Fruit fly (Drosophila melanogaster) whole organism, embryonic: Measurements from ENCODE around the gene CG10208.
A peak's percentile ranks its signal among the peaks of the same experiment; 100 is the strongest.

Experiments
- Atf-2 ChIP-seq: fragments of 200-800 bp; sonication (Bioruptor generic); optimal IDR thresholded peaks from 2 replicates; lab custom pipeline; 2016; ENCODE audit warnings: missing biosample characterization, missing genetic modification characterization
- B-H2 ChIP-seq: fragments of 200-800 bp; sonication (Bioruptor generic); optimal IDR thresholded peaks from 2 replicates; lab custom pipeline; 2018; ENCODE audit warnings: missing biosample characterization, mild to moderate bottlenecking, missing genetic modification characterization
- CG10147 ChIP-seq: fragments of 200-800 bp; sonication (Bioruptor generic); optimal IDR thresholded peaks from 2 replicates; lab custom pipeline; 2019; ENCODE audit warnings: missing biosample characterization, mild to moderate bottlenecking, missing genetic modification characterization, moderate library complexity
- CG10654 ChIP-seq: fragments of 200-800 bp; sonication (Bioruptor generic); optimal IDR thresholded peaks from 2 replicates; lab custom pipeline; 2016; ENCODE audit warnings: missing biosample characterization, missing genetic modification characterization
- CG11398 ChIP-seq: fragments of 200-800 bp; sonication (Bioruptor generic); optimal IDR thresholded peaks from 2 replicates; lab custom pipeline; 2016; ENCODE audit warnings: missing biosample characterization, missing genetic modification characterization
- CG11456 ChIP-seq: fragments of 200-800 bp; sonication (Bioruptor generic); IDR thresholded peaks from 3 replicates; pipeline ENCODE4 v1.3.6; 2022; ENCODE audit warnings: missing biosample characterization, missing genetic modification characterization
- CG12744 ChIP-seq: fragments of 200-800 bp; sonication (Bioruptor generic); optimal IDR thresholded peaks from 2 replicates; lab custom pipeline; 2016; ENCODE audit warnings: missing biosample characterization, missing genetic modification characterization
- CG14965 ChIP-seq: fragments of 200-800 bp; sonication (Bioruptor generic); optimal IDR thresholded peaks from 2 replicates; lab custom pipeline; 2016; ENCODE audit warnings: missing biosample characterization, missing genetic modification characterization, borderline replicate concordance
- CG1529 ChIP-seq: fragments of 200-800 bp; sonication (Bioruptor generic); optimal IDR thresholded peaks from 3 replicates; lab custom pipeline; 2018; ENCODE audit warnings: missing biosample characterization, missing genetic modification characterization
- CG17328 ChIP-seq: fragments of 200-800 bp; sonication (Bioruptor generic); IDR thresholded peaks from 2 replicates; pipeline ENCODE4 v1.3.6; 2022; ENCODE audit warnings: missing biosample characterization, missing genetic modification characterization
- CG17359 ChIP-seq: fragments of 200-800 bp; sonication (Bioruptor generic); optimal IDR thresholded peaks from 3 replicates; lab custom pipeline; 2018; ENCODE audit warnings: missing biosample characterization, mild to moderate bottlenecking, missing genetic modification characterization, moderate library complexity
- CG17612 ChIP-seq: fragments of 200-800 bp; sonication (Bioruptor generic); IDR thresholded peaks from 2 replicates; pipeline ENCODE4 v1.3.6; 2022; ENCODE audit warnings: missing biosample characterization, missing genetic modification characterization
- CG18599 ChIP-seq: fragments of 200-800 bp; sonication (Bioruptor generic); optimal IDR thresholded peaks from 3 replicates; lab custom pipeline; 2017; ENCODE audit warnings: missing biosample characterization, missing genetic modification characterization, mild to moderate bottlenecking, moderate library complexity, missing genetic modification reagents
- CG2129 ChIP-seq: fragments of 200-800 bp; sonication (Bioruptor generic); IDR thresholded peaks from 2 replicates; pipeline ENCODE4 v1.3.6; 2022; ENCODE audit warnings: missing biosample characterization, missing genetic modification characterization; ENCODE audit not compliant: partially characterized antibody
- CG34224 ChIP-seq: fragments of 200-800 bp; sonication (Bioruptor generic); IDR thresholded peaks from 3 replicates; pipeline ENCODE4 v1.3.6; 2022; ENCODE audit warnings: missing biosample characterization, missing genetic modification characterization; ENCODE audit not compliant: partially characterized antibody
- CG6813 ChIP-seq: fragments of 200-800 bp; sonication (Bioruptor generic); optimal IDR thresholded peaks from 2 replicates; lab custom pipeline; 2017; ENCODE audit warnings: missing biosample characterization, missing genetic modification characterization, mild to moderate bottlenecking, moderate library complexity, missing genetic modification reagents
- CG7928 ChIP-seq: fragments of 200-800 bp; sonication (Bioruptor generic); optimal IDR thresholded peaks from 2 replicates; lab custom pipeline; 2017; ENCODE audit warnings: missing biosample characterization, mild to moderate bottlenecking, missing genetic modification characterization
- CG8924 ChIP-seq: fragments of 200-800 bp; optimal IDR thresholded peaks from 3 replicates; lab custom pipeline; 2019; ENCODE audit warnings: missing biosample characterization, mild to moderate bottlenecking, missing genetic modification characterization, moderate library complexity
- CG9437 ChIP-seq: fragments of 200-800 bp; sonication (Bioruptor generic); optimal IDR thresholded peaks from 2 replicates; lab custom pipeline; 2018; ENCODE audit warnings: missing biosample characterization, mild to moderate bottlenecking, missing genetic modification characterization
- CG9609 ChIP-seq: fragments of 200-800 bp; sonication (Bioruptor generic); optimal IDR thresholded peaks from 3 replicates; lab custom pipeline; 2016; ENCODE audit warnings: missing biosample characterization, missing genetic modification characterization
- CG9932 ChIP-seq: fragments of 200-800 bp; sonication (Bioruptor generic); IDR thresholded peaks from 2 replicates; pipeline ENCODE4 v1.3.6; 2022; ENCODE audit warnings: missing biosample characterization, missing genetic modification characterization
- D19A ChIP-seq: fragments of 200-800 bp; optimal IDR thresholded peaks from 3 replicates; lab custom pipeline; 2019; ENCODE audit warnings: missing biosample characterization, mild to moderate bottlenecking, missing genetic modification characterization, moderate library complexity
- Dek ChIP-seq: fragments of 200-800 bp; sonication (Bioruptor generic); optimal IDR thresholded peaks from 3 replicates; lab custom pipeline; 2019; ENCODE audit warnings: missing biosample characterization, mild to moderate bottlenecking, missing genetic modification characterization, moderate library complexity
- Doc2 ChIP-seq: fragments of 200-800 bp; sonication (Bioruptor generic); IDR thresholded peaks from 2 replicates; pipeline ENCODE4 v1.3.6; 2022; ENCODE audit warnings: missing biosample characterization, missing genetic modification characterization
- Dref ChIP-seq: fragments of 200-800 bp; sonication (Bioruptor generic); IDR thresholded peaks from 2 replicates; pipeline ENCODE4 v1.3.6; 2022; ENCODE audit warnings: missing biosample characterization, missing genetic modification characterization
- Meics ChIP-seq: fragments of 200-800 bp; sonication (Bioruptor generic); optimal IDR thresholded peaks from 2 replicates; lab custom pipeline; 2017; ENCODE audit warnings: missing biosample characterization, mild to moderate bottlenecking, missing genetic modification characterization
- Mes4 ChIP-seq: fragments of 200-800 bp; sonication (Bioruptor generic); optimal IDR thresholded peaks from 2 replicates; lab custom pipeline; 2016; ENCODE audit warnings: missing biosample characterization, missing genetic modification characterization
- Taf1 ChIP-seq: fragments of 200-800 bp; sonication (Bioruptor generic); IDR thresholded peaks from 2 replicates; pipeline ENCODE4 v1.3.6; 2022; ENCODE audit warnings: missing biosample characterization, missing genetic modification characterization
- Trl ChIP-seq, 3 experiments: fragments of >200 bp in 2 of 3; fragments of 200-800 bp in 1 of 3; sonication (Bioruptor generic) in 1 of 3; optimal IDR thresholded peaks; 2 replicates in 1 of 3; 3 replicates in 2 of 3; lab custom pipeline; 2016 to 2017; ENCODE audit warnings: missing biosample characterization in 1 of 3, missing genetic modification characterization in 1 of 3
- Xbp1 ChIP-seq: fragments of 200-800 bp; sonication (Bioruptor generic); optimal IDR thresholded peaks from 3 replicates; lab custom pipeline; 2016; ENCODE audit warnings: missing biosample characterization, mild to moderate bottlenecking, missing genetic modification characterization
- YL-1 ChIP-seq: fragments of 200-800 bp; sonication (Bioruptor generic); optimal IDR thresholded peaks from 3 replicates; lab custom pipeline; 2017; ENCODE audit warnings: missing biosample characterization, mild to moderate bottlenecking, missing genetic modification characterization
- bcd ChIP-seq: fragments of 200-800 bp; sonication (Bioruptor generic); optimal IDR thresholded peaks from 2 replicates; lab custom pipeline; 2017; ENCODE audit warnings: missing biosample characterization, mild to moderate bottlenecking, missing genetic modification characterization
- bigmax ChIP-seq: fragments of 200-800 bp; sonication (Bioruptor generic); optimal IDR thresholded peaks from 2 replicates; lab custom pipeline; 2018; ENCODE audit warnings: missing biosample characterization, mild to moderate bottlenecking, missing genetic modification characterization
- cwo ChIP-seq: fragments of 200-800 bp; sonication (Bioruptor generic); optimal IDR thresholded peaks from 3 replicates; lab custom pipeline; 2017; ENCODE audit warnings: missing biosample characterization, missing genetic modification characterization, mild to moderate bottlenecking, moderate library complexity, missing genetic modification reagents
- eyg ChIP-seq: fragments of 200-800 bp; sonication (Bioruptor generic); optimal IDR thresholded peaks from 3 replicates; lab custom pipeline; 2016; ENCODE audit warnings: missing biosample characterization, missing genetic modification characterization
- fd3F ChIP-seq: fragments of 200-800 bp; sonication (Bioruptor generic); optimal IDR thresholded peaks from 2 replicates; lab custom pipeline; 2018; ENCODE audit warnings: missing biosample characterization, mild to moderate bottlenecking, missing genetic modification characterization, moderate library complexity
- fu2 ChIP-seq: fragments of 200-800 bp; sonication (Bioruptor generic); optimal IDR thresholded peaks from 2 replicates; lab custom pipeline; 2016; ENCODE audit warnings: missing biosample characterization, missing genetic modification characterization
- gce ChIP-seq: fragments of 200-800 bp; sonication (Bioruptor generic); IDR thresholded peaks from 3 replicates; pipeline ENCODE4 v1.3.6; 2022; ENCODE audit warnings: missing biosample characterization, missing genetic modification characterization
- ken ChIP-seq: fragments of 200-800 bp; sonication (Bioruptor generic); IDR thresholded peaks from 3 replicates; pipeline ENCODE4 v1.3.6; 2022; ENCODE audit warnings: missing biosample characterization, missing genetic modification characterization
- nmo ChIP-seq: fragments of 200-800 bp; sonication (Bioruptor generic); optimal IDR thresholded peaks from 2 replicates; lab custom pipeline; 2018; ENCODE audit warnings: missing biosample characterization, mild to moderate bottlenecking, missing genetic modification characterization, moderate library complexity
- nom ChIP-seq: fragments of 200-800 bp; sonication (Bioruptor generic); optimal IDR thresholded peaks from 2 replicates; lab custom pipeline; 2017; ENCODE audit warnings: missing biosample characterization, missing genetic modification characterization, mild to moderate bottlenecking, moderate library complexity, missing genetic modification reagents
- pan ChIP-seq, 4 experiments: fragments of >200 bp in 3 of 4; fragments of 200-800 bp in 1 of 4; sonication (Bioruptor generic) in 1 of 4; optimal IDR thresholded peaks in 3 of 4; IDR thresholded peaks in 1 of 4; 2 replicates each; pipeline versions ENCODE4 v1.3.6 to Lab custom; 2017 to 2022; ENCODE audit warnings: missing biosample characterization in 2 of 4, missing genetic modification characterization in 2 of 4, mixed read lengths in 1 of 4
- pros ChIP-seq: fragments of 200-800 bp; sonication (Bioruptor generic); optimal IDR thresholded peaks from 3 replicates; lab custom pipeline; 2019; ENCODE audit warnings: missing biosample characterization, mild to moderate bottlenecking, missing genetic modification characterization, moderate library complexity
- z ChIP-seq: fragments of 200-800 bp; sonication (Bioruptor generic); IDR thresholded peaks from 3 replicates; pipeline ENCODE4 v1.3.6; 2022; ENCODE audit warnings: missing biosample characterization, missing genetic modification characterization
- zf30C ChIP-seq: fragments of 200-800 bp; sonication (Bioruptor generic); optimal IDR thresholded peaks from 3 replicates; lab custom pipeline; 2018; ENCODE audit warnings: missing biosample characterization, mild to moderate bottlenecking, missing genetic modification characterization

Gene CG10208

dm6 chr3R:23784925-23785680 is 11.2 kb upstream of the CG10208 start (continued):
- TF ChIP-seq eyg: no peak
- peak; percentile 20 for TF ChIP-seq pros
- TF ChIP-seq D19A (tag; lab: Kevin White, UChicago): peak; percentile 27
- peak; percentile 87 for TF ChIP-seq nom
- no peak for TF ChIP-seq pan (optimal IDR thresholded peaks at IDR 0.05; lab: Kevin White, UChicago)
- TF ChIP-seq pan (GFP tag; optimal IDR thresholded peaks at IDR 0.05 in 1 of 2, IDR thresholded peaks at IDR 0.05 in 1 of 2): no peak
- TF ChIP-seq ken (GFP tag; lab: Robert Waterston, UW): 0 out of 3 replicates have a peak, but pooled peaks have one; percentile 6
- TF ChIP-seq, all 482 proteins: peak for 10

- TF ChIP-seq YL-1 (GFP tag; lab: Kevin White, UChicago) (no peak), CG9932 (GFP tag; lab: Robert Waterston, UW) (no peak), CG34224 (no peak), pan (optimal IDR thresholded peaks at IDR 0.05; lab: Kevin White, UChicago) (no peak), pan (GFP tag; optimal IDR thresholded peaks at IDR 0.05 in 1 of 2, IDR thresholded peaks at IDR 0.05 in 1 of 2) (peak in 1 of 2 experiments; percentile 63), CG11398 (GFP tag; lab: Kevin White, UChicago) (peak; percentile 39), nmo (GFP tag; lab: Kevin White, UChicago) (peak; percentile 93), CG2129 (GFP tag; lab: Robert Waterston, UW) (no peak), CG18599 (GFP tag; lab: Kevin White, UChicago) (peak; percentile 62), fd3F (GFP tag; lab: Kevin White, UChicago) (peak; percentile 32), CG17328 (peak; percentile 67), CG17612 (no peak), bcd (peak; percentile 67), cwo (GFP tag; lab: Kevin White, UChicago) (peak; percentile 43), Meics (peak; percentile 16), CG11456 (GFP tag; lab: Robert Waterston, UW) (no peak), CG10147 (peak; percentile 20), zf30C (GFP tag; lab: Kevin White, UChicago) (no peak), CG6813 (GFP tag; lab: Kevin White, UChicago) (peak; percentile 59), Taf1 (no peak), CG7928 (no peak), CG9609 (GFP tag; lab: Kevin White, UChicago) (peak; percentile 36), CG10654 (GFP tag; lab: Kevin White, UChicago) (peak; percentile 56), bigmax (no peak), z (GFP tag; lab: Robert Waterston, UW) (no peak), Trl (optimal IDR thresholded peaks at IDR 0.05; lab: Kevin White, UChicago) (no peak), Trl (GFP tag; optimal IDR thresholded peaks at IDR 0.05; lab: Kevin White, UChicago) (peak; percentile 62), Mes4 (peak; percentile 41), CG9437 (GFP tag; lab: Kevin White, UChicago) (peak; percentile 79), CG14965 (GFP tag; lab: Kevin White, UChicago) (no peak), Xbp1 (GFP tag; lab: Kevin White, UChicago) (peak; percentile 76), fu2 (GFP tag; lab: Kevin White, UChicago) (no peak), CG1529 (peak; percentile 83), gce (peak; percentile 52; the same call in 1 of the 3 replicates), B-H2 (GFP tag; lab: Kevin White, UChicago) (no peak), Dek (tag; lab: Kevin White, UChicago) (peak; percentile 16), CG12744 (GFP tag; lab: Kevin White, UChicago) (peak; percentile 31), CG17359 (tag; lab: Kevin White, UChicago) (peak; percentile 72), CG8924 (tag; lab: Kevin White, UChicago) (peak; percentile 72), Doc2 (GFP tag; lab: Robert Waterston, UW) (0 out of 2 replicates have a peak, but pooled peaks have one; percentile 5), Dref (GFP tag; lab: Robert Waterston, UW) (no peak), Atf-2 (peak; percentile 57)
Measured at dm6 chr3R:23783961-23784360, 10.0 kb upstream of the CG10208 start.
